Fruit fly (Drosophila melanogaster): Measurements from ENCODE around the gene CG13060.

The CG13060 gene

DNA sequence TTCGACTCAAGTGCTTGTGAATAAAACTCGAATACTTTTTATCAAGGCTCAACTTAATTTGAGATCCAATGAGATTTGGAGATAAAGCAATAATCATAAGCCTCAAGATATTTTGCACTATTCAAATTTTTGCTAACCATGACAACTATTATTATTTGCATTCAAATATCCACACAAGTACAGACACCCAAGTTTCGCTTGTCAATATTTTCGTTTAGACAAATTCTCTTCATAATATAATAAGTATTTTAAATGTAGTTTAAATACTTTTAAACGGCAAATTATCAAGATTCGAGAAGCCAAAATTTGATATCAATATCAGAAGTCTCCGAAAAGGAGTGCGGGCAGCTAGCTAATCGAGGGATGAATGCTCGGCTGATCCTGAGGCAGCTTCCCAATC is 9.8 kb downstream of the CG13060 start, which contains the start of gene CG33061:
Gene CG33061 (plus strand): TSS at position 301 of the 400 bp plus-strand sequence.
- no peak for TF ChIP-seq CG17801 (GFP tag; optimal IDR thresholded peaks at IDR 0.05; ENCODE audit: partially characterized antibody)

DNA sequence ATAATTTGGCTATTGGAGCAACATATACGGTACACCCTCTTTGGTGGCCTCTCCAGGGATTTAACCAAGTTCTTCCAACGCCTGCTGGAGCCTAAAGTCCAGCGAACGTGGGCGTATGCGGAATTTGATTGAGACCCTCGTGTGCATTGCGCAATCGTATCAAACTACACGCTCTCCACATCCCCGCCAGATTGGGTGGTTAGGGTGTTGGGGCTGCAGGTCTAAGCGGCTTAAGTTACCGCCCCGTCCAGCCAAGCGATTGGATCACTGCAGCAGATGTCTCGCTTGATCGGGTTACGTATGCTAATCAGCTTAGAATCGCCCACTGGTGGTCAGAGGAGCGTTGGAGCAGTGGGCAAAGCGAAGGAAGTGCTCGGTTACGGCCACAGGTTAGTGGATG is 11.1 kb downstream of the CG13060 start, which contains the start of gene CG33060:
Gene CG33060 (plus strand): TSS at position 301 of the 400 bp plus-strand sequence.
- TF ChIP-seq CG17801 (GFP tag; optimal IDR thresholded peaks at IDR 0.05; ENCODE audit: partially characterized antibody), result no peak

DNA sequence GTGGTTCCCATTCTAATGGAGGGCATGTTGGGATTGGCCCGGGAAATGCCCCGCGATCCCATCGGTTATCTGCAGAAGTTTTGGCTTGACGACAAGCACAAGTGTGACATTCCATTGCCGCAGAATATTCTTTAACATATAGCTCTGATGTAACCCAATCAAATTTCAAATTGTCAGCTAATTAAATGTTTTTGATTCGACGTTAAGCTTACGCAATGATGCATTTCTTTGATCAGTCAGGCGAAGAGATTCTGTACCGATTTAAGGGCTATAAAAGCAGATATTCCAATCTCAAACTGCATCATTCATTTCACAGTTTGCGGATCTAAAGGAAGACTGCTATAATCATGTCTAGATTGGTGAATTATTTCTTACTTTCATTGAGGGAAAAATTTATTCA is 12.0 kb downstream of the CG13060 start, which contains the start of gene retinin:
Gene retinin (plus strand): TSS at position 301 of the 400 bp plus-strand sequence.
- no peak for TF ChIP-seq CG17801 (GFP tag; optimal IDR thresholded peaks at IDR 0.05; ENCODE audit: partially characterized antibody)

dm6 chr3L:16333013-16333412 is 13.4 kb downstream of the CG13060 start, which contains the start of gene CG13056:
CG13056 (plus strand) TSS chr3L:16333313.
- no peak for TF ChIP-seq CG17801 (GFP tag; optimal IDR thresholded peaks at IDR 0.05; ENCODE audit: partially characterized antibody)

- TF ChIP-seq CG17801 (GFP tag; optimal IDR thresholded peaks at IDR 0.05; ENCODE audit: partially characterized antibody), result no peak
Observed at dm6 chr3L:16334876-16335275, 15.2 kb downstream of the CG13060 start.

dm6 chr3L:16337739-16338138 is 18.1 kb downstream of the CG13060 start:
- no peak for TF ChIP-seq CG17801 (GFP tag; optimal IDR thresholded peaks at IDR 0.05; ENCODE audit: partially characterized antibody)

DNA sequence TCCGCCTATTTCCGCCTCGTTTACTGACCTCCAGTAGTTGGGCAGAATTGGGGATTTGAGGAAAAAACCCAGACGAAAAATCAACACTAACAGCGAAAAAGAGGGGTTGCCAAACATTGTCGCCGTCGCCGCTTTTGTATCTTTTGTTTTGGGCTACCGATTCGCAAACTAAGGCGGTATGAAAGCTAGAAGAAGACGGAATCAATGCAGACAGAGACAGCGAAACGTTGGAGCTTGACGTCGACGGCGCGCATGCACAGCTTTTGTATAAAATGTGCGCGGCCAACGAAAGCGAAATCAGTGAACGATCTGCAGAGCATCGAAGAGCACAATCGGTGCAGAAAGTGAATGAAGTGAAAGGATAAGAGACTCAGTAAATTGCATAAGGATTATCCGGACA is 19.0 kb downstream of the CG13060 start, which contains the start of gene CG4998:
Gene CG4998 (plus strand): TSS at position 301 of the 400 bp plus-strand sequence.
- TF ChIP-seq CG17801 (GFP tag; optimal IDR thresholded peaks at IDR 0.05; ENCODE audit: partially characterized antibody), result no peak

DNA sequence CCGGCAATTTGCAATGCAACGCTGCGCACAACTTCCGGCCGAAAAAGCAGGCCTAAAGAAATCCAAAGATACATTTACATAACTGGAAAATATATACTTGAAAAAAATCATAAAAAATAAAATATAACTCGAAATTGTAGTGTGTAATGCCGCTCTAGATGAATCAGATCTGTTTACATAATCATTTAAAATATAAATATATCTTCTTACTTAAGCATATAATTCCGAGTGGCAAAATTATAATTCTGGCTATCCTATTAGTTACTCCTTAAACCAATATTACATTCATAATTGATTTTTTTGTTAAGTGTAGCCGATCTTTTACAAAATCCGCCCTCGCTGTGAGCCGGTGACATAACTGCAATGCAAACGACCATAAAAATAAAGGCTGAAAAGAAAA is 19.8 kb downstream of the CG13060 start:
- no peak for TF ChIP-seq CG17801 (GFP tag; optimal IDR thresholded peaks at IDR 0.05; ENCODE audit: partially characterized antibody)

DNA sequence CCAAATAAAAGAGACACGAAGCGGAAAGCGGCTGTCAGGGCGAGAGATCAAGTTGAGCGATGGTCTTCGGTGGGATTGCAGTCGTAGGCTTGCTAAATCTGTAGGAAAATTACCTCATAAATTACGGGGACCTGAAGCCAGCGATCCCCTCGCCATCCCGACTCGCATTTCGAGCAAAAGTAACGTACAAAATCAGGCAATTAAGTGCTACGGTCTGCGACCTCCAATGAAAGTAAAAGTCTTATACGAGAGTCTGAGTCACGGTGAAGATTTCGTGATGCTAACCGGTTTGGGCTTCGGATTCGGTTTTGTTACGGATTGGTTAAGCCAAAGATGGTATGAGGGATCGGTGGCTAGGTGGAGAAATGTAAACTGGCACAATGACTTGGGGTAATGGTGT is 20.2 kb downstream of the CG13060 start:
- TF ChIP-seq CG17801 (GFP tag; optimal IDR thresholded peaks at IDR 0.05; ENCODE audit: partially characterized antibody), result no peak

- TF ChIP-seq CG17801 (GFP tag; optimal IDR thresholded peaks at IDR 0.05; ENCODE audit: partially characterized antibody), result no peak
Observed at dm6 chr3L:16346023-16346422, 26.4 kb downstream of the CG13060 start, which contains the start of gene CG33257. CG33257 (plus strand) TSS chr3L:16346323.

DNA sequence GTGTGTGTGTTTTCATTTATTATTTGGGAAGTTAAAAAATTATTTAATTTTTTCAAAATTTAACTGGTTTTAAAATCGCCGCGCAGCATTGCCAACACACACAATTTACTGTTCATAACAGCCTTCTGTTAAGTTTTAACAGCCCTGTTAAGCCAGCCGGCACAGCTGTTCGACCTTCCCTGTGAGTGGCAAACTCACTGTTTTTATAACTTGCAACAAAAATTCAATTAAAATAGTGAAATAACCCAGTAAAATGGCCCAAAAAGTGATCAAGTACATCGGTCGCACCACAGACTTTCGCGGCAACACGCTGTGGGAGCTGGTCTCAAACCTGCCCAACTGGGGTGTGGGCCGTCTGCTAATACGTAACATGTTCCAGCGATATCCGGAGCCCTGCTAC is 28.3 kb downstream of the CG13060 start, which contains the start of gene mRpS34:
Gene mRpS34 (plus strand): TSS at position 161 of the 400 bp plus-strand sequence.
- no peak for TF ChIP-seq CG17801 (GFP tag; optimal IDR thresholded peaks at IDR 0.05; ENCODE audit: partially characterized antibody)

- TF ChIP-seq CG17801 (GFP tag; optimal IDR thresholded peaks at IDR 0.05; ENCODE audit: partially characterized antibody), result no peak
Observed at dm6 chr3L:16349686-16350085, 30.0 kb downstream of the CG13060 start.

- no peak for TF ChIP-seq CG17801 (GFP tag; optimal IDR thresholded peaks at IDR 0.05; ENCODE audit: partially characterized antibody)
Observed at dm6 chr3L:16351770-16352429, 32.2 kb downstream of the CG13060 start, which contains the start of the genes Golgin104 and Tcs3. Golgin104 (minus strand) TSS chr3L:16351951. Tcs3 (plus strand) TSS chr3L:16351991.

dm6 chr3L:16354197-16354596 is 34.5 kb downstream of the CG13060 start, which contains the start of gene Pdh:
Pdh (minus strand) TSS chr3L:16354297.
- TF ChIP-seq CG17801 (GFP tag; optimal IDR thresholded peaks at IDR 0.05; ENCODE audit: partially characterized antibody), result no peak

DNA sequence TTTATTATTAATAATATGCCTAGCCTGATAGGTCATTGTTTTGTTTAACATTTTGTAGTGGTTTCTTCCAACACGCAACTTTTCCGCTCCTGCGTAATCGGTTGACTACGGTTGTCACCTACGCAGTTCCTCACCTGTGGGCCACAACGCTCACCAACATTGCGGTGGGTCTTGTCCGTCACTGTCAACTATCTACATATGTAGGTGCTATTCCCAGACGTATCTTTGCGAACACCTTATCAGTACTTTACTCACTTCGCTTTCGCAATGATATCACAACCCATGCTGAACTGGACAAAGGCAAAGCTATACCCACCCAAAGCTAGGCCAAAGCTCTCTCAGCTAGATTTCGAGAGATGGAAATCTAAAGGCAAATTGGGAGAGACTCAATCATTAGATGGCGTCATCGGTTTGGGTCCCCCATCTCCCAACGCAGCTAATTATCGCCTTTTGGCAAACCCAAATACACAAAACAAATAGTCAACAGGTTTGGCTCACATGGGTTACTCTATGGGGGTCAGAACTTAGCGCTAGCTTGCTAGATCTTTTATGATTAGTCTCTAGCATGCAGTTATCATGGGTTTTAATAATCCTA is 36.6 kb downstream of the CG13060 start:
- no peak for TF ChIP-seq CG17801 (GFP tag; optimal IDR thresholded peaks at IDR 0.05; ENCODE audit: partially characterized antibody)

- no peak for TF ChIP-seq CG17801 (GFP tag; optimal IDR thresholded peaks at IDR 0.05; ENCODE audit: partially characterized antibody)
Observed at dm6 chr3L:16357187-16357728, 37.6 kb downstream of the CG13060 start.

Data from ovary, adult (tissue).